Fruit fly (Drosophila melanogaster) whole organism, embryonic: ENCODE results near the gene robl62A.
A peak's percentile ranks its signal among the peaks of the same experiment; 100 is the strongest.

ENCODE experiments used
- Asciz ChIP-seq: fragments of 200-800 bp; sonication (Bioruptor generic); optimal IDR thresholded peaks from 2 replicates; lab custom pipeline; 2017; ENCODE audit warnings: missing biosample characterization, mild to moderate bottlenecking, missing genetic modification characterization, missing genetic modification reagents
- CG10267 ChIP-seq: fragments of 200-800 bp; sonication (Bioruptor generic); optimal IDR thresholded peaks from 2 replicates; lab custom pipeline; 2018; ENCODE audit warnings: missing biosample characterization, mild to moderate bottlenecking, missing genetic modification characterization, moderate library complexity
- CG10274 ChIP-seq: fragments of 200-800 bp; sonication (Bioruptor generic); optimal IDR thresholded peaks from 3 replicates; lab custom pipeline; 2017; ENCODE audit warnings: missing biosample characterization, mild to moderate bottlenecking, missing genetic modification characterization
- CG10321 ChIP-seq: fragments of 200-800 bp; sonication (Bioruptor generic); IDR thresholded peaks from 2 replicates; pipeline ENCODE4 v1.3.6; 2022; ENCODE audit warnings: missing biosample characterization, missing genetic modification characterization
- CG10366 ChIP-seq: fragments of 200-800 bp; sonication (Bioruptor generic); IDR thresholded peaks from 2 replicates; pipeline ENCODE4 v1.3.6; 2022; ENCODE audit warnings: missing biosample characterization, missing genetic modification characterization
- CG10959 ChIP-seq: fragments of 200-800 bp; sonication (Bioruptor generic); IDR thresholded peaks from 2 replicates; pipeline ENCODE4 v1.3.6; 2022; ENCODE audit warnings: missing biosample characterization, missing genetic modification characterization
- CG10979 ChIP-seq: fragments of 200-800 bp; sonication (Bioruptor generic); optimal IDR thresholded peaks from 2 replicates; lab custom pipeline; 2018; ENCODE audit warnings: missing biosample characterization, mild to moderate bottlenecking, missing genetic modification characterization, moderate library complexity
- CG11085 ChIP-seq: fragments of 200-800 bp; sonication (Bioruptor generic); IDR thresholded peaks from 2 replicates; pipeline ENCODE4 v1.3.6; 2022; ENCODE audit warnings: missing biosample characterization, missing genetic modification characterization
- CG12391 ChIP-seq: fragments of 200-800 bp; sonication (Bioruptor generic); optimal IDR thresholded peaks from 3 replicates; lab custom pipeline; 2018; ENCODE audit warnings: missing biosample characterization, mild to moderate bottlenecking, missing genetic modification characterization, moderate library complexity
- CG12744 ChIP-seq: fragments of 200-800 bp; sonication (Bioruptor generic); optimal IDR thresholded peaks from 2 replicates; lab custom pipeline; 2016; ENCODE audit warnings: missing biosample characterization, missing genetic modification characterization
- CG13424 ChIP-seq: fragments of 200-800 bp; sonication (Bioruptor generic); optimal IDR thresholded peaks from 2 replicates; lab custom pipeline; 2019; ENCODE audit warnings: missing biosample characterization, mild to moderate bottlenecking, missing genetic modification characterization, moderate library complexity
- CG13624 ChIP-seq: fragments of 200-800 bp; sonication (Bioruptor generic); optimal IDR thresholded peaks from 2 replicates; lab custom pipeline; 2016; ENCODE audit warnings: missing biosample characterization, missing genetic modification characterization
- CG14441 ChIP-seq: fragments of 200-800 bp; sonication (Bioruptor generic); IDR thresholded peaks from 2 replicates; pipeline ENCODE4 v1.3.6; 2022; ENCODE audit warnings: missing biosample characterization, missing genetic modification characterization
- CG15696 ChIP-seq: fragments of 200-800 bp; sonication (Bioruptor generic); optimal IDR thresholded peaks from 2 replicates; lab custom pipeline; 2019; ENCODE audit warnings: missing biosample characterization, mild to moderate bottlenecking, missing genetic modification characterization, moderate library complexity
- CG1602 ChIP-seq: fragments of 200-800 bp; sonication (Bioruptor generic); optimal IDR thresholded peaks from 3 replicates; lab custom pipeline; 2016; ENCODE audit warnings: missing biosample characterization, missing genetic modification characterization
- CG17912 ChIP-seq: fragments of 200-800 bp; sonication (Bioruptor generic); optimal IDR thresholded peaks from 2 replicates; lab custom pipeline; 2018; ENCODE audit warnings: missing biosample characterization, mild to moderate bottlenecking, missing genetic modification characterization
- CG2129 ChIP-seq: fragments of 200-800 bp; sonication (Bioruptor generic); IDR thresholded peaks from 2 replicates; pipeline ENCODE4 v1.3.6; 2022; ENCODE audit warnings: missing biosample characterization, missing genetic modification characterization; ENCODE audit not compliant: partially characterized antibody
- CG32772 ChIP-seq: fragments of 200-800 bp; sonication (Bioruptor generic); IDR thresholded peaks from 2 replicates; pipeline ENCODE4 v1.3.6; 2022; ENCODE audit warnings: missing biosample characterization, missing genetic modification characterization
- CG33213 ChIP-seq: fragments of 200-800 bp; sonication (Bioruptor generic); optimal IDR thresholded peaks from 3 replicates; lab custom pipeline; 2016; ENCODE audit warnings: missing biosample characterization, missing genetic modification characterization
- CG34376 ChIP-seq: fragments of 200-800 bp; sonication (Bioruptor generic); optimal IDR thresholded peaks from 2 replicates; lab custom pipeline; 2018; ENCODE audit warnings: missing biosample characterization, mild to moderate bottlenecking, missing genetic modification characterization
- CG5180 ChIP-seq: fragments of 200-800 bp; sonication (Bioruptor generic); optimal IDR thresholded peaks from 3 replicates; lab custom pipeline; 2017; ENCODE audit warnings: missing biosample characterization, missing genetic modification characterization, mild to moderate bottlenecking, moderate library complexity, missing genetic modification reagents
- CG8765 ChIP-seq: fragments of 200-800 bp; sonication (Bioruptor generic); IDR thresholded peaks from 2 replicates; pipeline ENCODE4 v1.3.6; 2022; ENCODE audit warnings: missing biosample characterization, missing genetic modification characterization
- CG9215 ChIP-seq: fragments of 200-800 bp; sonication (Bioruptor generic); IDR thresholded peaks from 2 replicates; pipeline ENCODE4 v1.3.6; 2022; ENCODE audit warnings: missing biosample characterization, missing genetic modification characterization
- CG9797 ChIP-seq: fragments of 200-800 bp; sonication (Bioruptor generic); optimal IDR thresholded peaks from 3 replicates; lab custom pipeline; 2018; ENCODE audit warnings: missing biosample characterization, mild to moderate bottlenecking, missing genetic modification characterization
- Chrac-16 ChIP-seq: fragments of 200-800 bp; sonication (Bioruptor generic); optimal IDR thresholded peaks from 3 replicates; lab custom pipeline; 2016; ENCODE audit warnings: missing biosample characterization, missing genetic modification characterization
- Dek ChIP-seq: fragments of 200-800 bp; sonication (Bioruptor generic); optimal IDR thresholded peaks from 3 replicates; lab custom pipeline; 2019; ENCODE audit warnings: missing biosample characterization, mild to moderate bottlenecking, missing genetic modification characterization, moderate library complexity
- Doc2 ChIP-seq: fragments of 200-800 bp; sonication (Bioruptor generic); IDR thresholded peaks from 2 replicates; pipeline ENCODE4 v1.3.6; 2022; ENCODE audit warnings: missing biosample characterization, missing genetic modification characterization
- E2f1 ChIP-seq: fragments of 200-800 bp; sonication (Bioruptor generic); IDR thresholded peaks from 2 replicates; pipeline ENCODE4 v1.3.6; 2022; ENCODE audit warnings: missing biosample characterization, missing genetic modification characterization
- Ets65A ChIP-seq: fragments of 200-800 bp; sonication (Bioruptor generic); peaks from one replicate; lab custom pipeline; 2016; ENCODE audit warnings: missing biosample characterization, missing genetic modification characterization
- Gsc ChIP-seq: fragments of 200-800 bp; sonication (Bioruptor generic); IDR thresholded peaks from 2 replicates; pipeline ENCODE4 v1.3.6; 2022; ENCODE audit warnings: missing biosample characterization, missing genetic modification characterization
- Hsf ChIP-seq: fragments of 200-800 bp; sonication (Bioruptor generic); optimal IDR thresholded peaks from 3 replicates; lab custom pipeline; 2016; ENCODE audit warnings: missing biosample characterization, missing genetic modification characterization
- Oaz ChIP-seq: fragments of 200-800 bp; sonication (Bioruptor generic); IDR thresholded peaks from 2 replicates; pipeline ENCODE4 v1.3.6; 2022; ENCODE audit warnings: missing biosample characterization, missing genetic modification characterization
- Ptx1 ChIP-seq: fragments of 200-800 bp; sonication (Bioruptor generic); IDR thresholded peaks from 2 replicates; pipeline ENCODE4 v1.3.6; 2022; ENCODE audit warnings: missing biosample characterization, missing genetic modification characterization
- Sox102F ChIP-seq: fragments of 200-800 bp; sonication (Bioruptor generic); optimal IDR thresholded peaks from 2 replicates; lab custom pipeline; 2018; ENCODE audit warnings: missing biosample characterization, mild to moderate bottlenecking, missing genetic modification characterization, moderate library complexity
- Sry-δ ChIP-seq: fragments of 200-800 bp; sonication (Bioruptor generic); optimal IDR thresholded peaks from 2 replicates; lab custom pipeline; 2016; ENCODE audit warnings: missing biosample characterization, missing genetic modification characterization
- Ssrp ChIP-seq: fragments of 200-800 bp; sonication (Bioruptor generic); optimal IDR thresholded peaks from 2 replicates; lab custom pipeline; 2018; ENCODE audit warnings: missing biosample characterization, mild to moderate bottlenecking, missing genetic modification characterization, moderate library complexity
- btn ChIP-seq: fragments of 200-800 bp; sonication (Bioruptor generic); optimal IDR thresholded peaks from 2 replicates; lab custom pipeline; 2016; ENCODE audit warnings: missing biosample characterization, missing genetic modification characterization
- crol ChIP-seq: fragments of 200-800 bp; sonication (Bioruptor generic); IDR thresholded peaks from 2 replicates; pipeline ENCODE4 v1.3.6; 2022; ENCODE audit warnings: missing biosample characterization, missing genetic modification characterization
- dmrt99B ChIP-seq: fragments of 200-800 bp; sonication (Bioruptor generic); optimal IDR thresholded peaks from 2 replicates; lab custom pipeline; 2018; ENCODE audit warnings: missing biosample characterization, mild to moderate bottlenecking, missing genetic modification characterization, moderate library complexity
- dpn ChIP-seq, 2 experiments: fragments of 200-800 bp; sonication (Bioruptor generic); optimal IDR thresholded peaks; 3 replicates each; lab custom pipeline; 2016; ENCODE audit warnings: missing biosample characterization in 2 of 2, missing genetic modification characterization in 2 of 2
- gcm ChIP-seq: fragments of 200-800 bp; sonication (Bioruptor generic); optimal IDR thresholded peaks from 2 replicates; lab custom pipeline; 2019; ENCODE audit warnings: missing biosample characterization, mild to moderate bottlenecking, missing genetic modification characterization, moderate library complexity
- gsb ChIP-seq: fragments of 200-800 bp; sonication (Bioruptor generic); IDR thresholded peaks from 2 replicates; pipeline ENCODE4 v1.3.6; 2022; ENCODE audit warnings: missing biosample characterization, missing genetic modification characterization
- her ChIP-seq: fragments of 200-800 bp; sonication (Bioruptor generic); optimal IDR thresholded peaks from 2 replicates; lab custom pipeline; 2016; ENCODE audit warnings: missing biosample characterization, missing genetic modification characterization
- hkb ChIP-seq, 2 experiments: fragments of 200-800 bp in 1 of 2; fragments of >200 bp in 1 of 2; sonication (Bioruptor generic) in 1 of 2; IDR thresholded peaks in 1 of 2; optimal IDR thresholded peaks in 1 of 2; 2 replicates each; pipeline versions ENCODE4 v1.3.6 to Lab custom; 2017 to 2022; ENCODE audit warnings: missing biosample characterization in 1 of 2, missing genetic modification characterization in 1 of 2
- p53 ChIP-seq: fragments of 200-800 bp; sonication (Bioruptor generic); optimal IDR thresholded peaks from 2 replicates; lab custom pipeline; 2016; ENCODE audit warnings: missing biosample characterization, missing genetic modification characterization
- pan ChIP-seq, 4 experiments: fragments of >200 bp in 3 of 4; fragments of 200-800 bp in 1 of 4; sonication (Bioruptor generic) in 1 of 4; optimal IDR thresholded peaks in 3 of 4; IDR thresholded peaks in 1 of 4; 2 replicates each; pipeline versions ENCODE4 v1.3.6 to Lab custom; 2017 to 2022; ENCODE audit warnings: missing biosample characterization in 2 of 4, missing genetic modification characterization in 2 of 4, mixed read lengths in 1 of 4
- phol ChIP-seq: fragments of 200-800 bp; sonication (Bioruptor generic); optimal IDR thresholded peaks from 3 replicates; lab custom pipeline; 2018; ENCODE audit warnings: missing biosample characterization, mild to moderate bottlenecking, missing genetic modification characterization, moderate library complexity
- ranshi ChIP-seq: fragments of 200-800 bp; sonication (Bioruptor generic); IDR thresholded peaks from 2 replicates; pipeline ENCODE4 v1.3.6; 2022; ENCODE audit warnings: missing biosample characterization, missing genetic modification characterization
- sna ChIP-seq: fragments of 200-800 bp; sonication (Bioruptor generic); IDR thresholded peaks from 2 replicates; pipeline ENCODE4 v1.3.6; 2022; ENCODE audit warnings: missing biosample characterization, missing genetic modification characterization; ENCODE audit not compliant: partially characterized antibody
- sqz ChIP-seq: fragments of 200-800 bp; sonication (Bioruptor generic); optimal IDR thresholded peaks from 3 replicates; lab custom pipeline; 2018; ENCODE audit warnings: missing biosample characterization, mild to moderate bottlenecking, missing genetic modification characterization
- zf30C ChIP-seq: fragments of 200-800 bp; sonication (Bioruptor generic); optimal IDR thresholded peaks from 3 replicates; lab custom pipeline; 2018; ENCODE audit warnings: missing biosample characterization, mild to moderate bottlenecking, missing genetic modification characterization

The robl62A gene

dm6 chr3L:1464465-1464864 lies 13.0 kb upstream of the robl62A start (continued):
- peak; percentile 16; the same call in 1 of the 2 replicates for TF ChIP-seq crol (GFP tag; lab: Robert Waterston, UW)
- peak; percentile 34 for TF ChIP-seq CG13424 (tag; lab: Kevin White, UChicago)
- TF ChIP-seq CG14441 (GFP tag; lab: Robert Waterston, UW), result no peak
- no peak for TF ChIP-seq Sry-δ (GFP tag; lab: Kevin White, UChicago)
- no peak for TF ChIP-seq CG9797 (GFP tag; lab: Kevin White, UChicago)
- peak; percentile 25 for TF ChIP-seq Ets65A (GFP tag; lab: Kevin White, UChicago)
- no peak for TF ChIP-seq CG13624
- no peak for TF ChIP-seq Gsc (GFP tag; lab: Robert Waterston, UW)
- TF ChIP-seq CG2129 (GFP tag; lab: Robert Waterston, UW), result no peak
- no peak for TF ChIP-seq btn (GFP tag; lab: Kevin White, UChicago)
- peak; percentile 48 for TF ChIP-seq Ptx1
- no peak for TF ChIP-seq her
- peak; percentile 59 for TF ChIP-seq CG32772 (GFP tag; lab: Robert Waterston, UW)
- TF ChIP-seq Chrac-16 (GFP tag; lab: Kevin White, UChicago), result peak; percentile 13
- TF ChIP-seq pan (optimal IDR thresholded peaks at IDR 0.05; lab: Kevin White, UChicago), result no peak
- no peak for TF ChIP-seq pan (GFP tag; optimal IDR thresholded peaks at IDR 0.05 in 1 of 2, IDR thresholded peaks at IDR 0.05 in 1 of 2)
- TF ChIP-seq CG12744 (GFP tag; lab: Kevin White, UChicago), result no peak
- TF ChIP-seq sqz, result peak; percentile 35
- no peak for TF ChIP-seq E2f1
- TF ChIP-seq CG34376 (GFP tag; lab: Kevin White, UChicago), result no peak
- TF ChIP-seq Doc2, result no peak
- no peak for TF ChIP-seq CG10321 (GFP tag; lab: Robert Waterston, UW)
- no peak for TF ChIP-seq hkb (optimal IDR thresholded peaks at IDR 0.05; lab: Kevin White, UChicago)
- TF ChIP-seq hkb (GFP tag; IDR thresholded peaks at IDR 0.05; lab: Robert Waterston, UW), result no peak
- TF ChIP-seq Sox102F (GFP tag; lab: Kevin White, UChicago), result peak; percentile 56
- no peak for TF ChIP-seq p53
- TF ChIP-seq Hsf (GFP tag; lab: Kevin White, UChicago), result peak; percentile 25
- TF ChIP-seq gsb (GFP tag; lab: Robert Waterston, UW), result no peak
- TF ChIP-seq ranshi (GFP tag; lab: Robert Waterston, UW), result no peak
- no peak for TF ChIP-seq CG5180
- TF ChIP-seq CG10959 (GFP tag; lab: Robert Waterston, UW), result peak; percentile 39; the same call in 1 of the 2 replicates
- no peak for TF ChIP-seq CG9215 (GFP tag; lab: Robert Waterston, UW)
- TF ChIP-seq CG17912 (GFP tag; lab: Kevin White, UChicago), result no peak
- no peak for TF ChIP-seq Oaz
- TF ChIP-seq CG11085 (GFP tag; lab: Robert Waterston, UW), result no peak
- no peak for TF ChIP-seq Asciz (GFP tag; lab: Kevin White, UChicago)
- no peak for TF ChIP-seq sna (GFP tag; lab: Robert Waterston, UW)
- TF ChIP-seq CG10366 (GFP tag; lab: Robert Waterston, UW), result no peak
- peak; percentile 54 for TF ChIP-seq CG10979
- peak; percentile 53 for TF ChIP-seq CG8765
- TF ChIP-seq zf30C (GFP tag; lab: Kevin White, UChicago), result peak; percentile 78
- TF ChIP-seq CG15696, result no peak
- TF ChIP-seq Ssrp, result peak; percentile 62
- peak; percentile 18 for TF ChIP-seq CG10267 (tag; lab: Kevin White, UChicago)
- no peak for TF ChIP-seq CG1602 (GFP tag; lab: Kevin White, UChicago)
- peak; percentile 10 for TF ChIP-seq gcm (GFP tag; lab: Kevin White, UChicago)
- peak in 1 of 2 experiments; percentile 25 for TF ChIP-seq dpn (GFP tag; optimal IDR thresholded peaks at IDR 0.05; lab: Kevin White, UChicago)
- TF ChIP-seq CG10274, result no peak
- TF ChIP-seq CG12391, result peak; percentile 40
- no peak for TF ChIP-seq Dek (tag; lab: Kevin White, UChicago)
- peak; percentile 40 for TF ChIP-seq dmrt99B (tag; lab: Kevin White, UChicago)
- no peak for TF ChIP-seq CG33213 (GFP tag; lab: Kevin White, UChicago)
- peak; percentile 38 for TF ChIP-seq phol (tag; lab: Kevin White, UChicago)
